Fruit fly (Drosophila melanogaster): Measurements from ENCODE around the gene CG14864.
A peak's percentile ranks its signal among the peaks of the same experiment; 100 is the strongest.

Gene CG14864

dm6 chr3R:15275158-15275623, 6.9 kb upstream of the CG14864 start, which contains the start of the genes Cp190 and CG4338 (continued):
- TF ChIP-seq CG11504 (tag; optimal IDR thresholded peaks at IDR 0.05): peak; percentile 97
- peak; percentile 98 for TF ChIP-seq lmd (GFP tag; IDR thresholded peaks at IDR 0.05)
- peak; percentile 78 for TF ChIP-seq CG15073 (GFP tag; optimal IDR thresholded peaks at IDR 0.05)
- TF ChIP-seq toy (GFP tag; IDR thresholded peaks at IDR 0.05): peak; percentile 89
- peak; percentile 94 for TF ChIP-seq Mad (GFP tag; optimal IDR thresholded peaks at IDR 0.05)
- TF ChIP-seq CG16863 (GFP tag; optimal IDR thresholded peaks at IDR 0.05): peak; percentile 90
- peak; percentile 96 for TF ChIP-seq CG9437 (GFP tag; optimal IDR thresholded peaks at IDR 0.05)
- TF ChIP-seq CG2199 (GFP tag; IDR thresholded peaks at IDR 0.05): peak; percentile 89; the same call in 2 of the 3 replicates
- TF ChIP-seq CG30431 (GFP tag; optimal IDR thresholded peaks at IDR 0.05): peak; percentile 95
- peak; percentile 99 for TF ChIP-seq CG13775 (GFP tag; optimal IDR thresholded peaks at IDR 0.05)
- TF ChIP-seq Trl (optimal IDR thresholded peaks at IDR 0.05): no peak
- peak; percentile 90 for TF ChIP-seq Trl (GFP tag; optimal IDR thresholded peaks at IDR 0.05)
- TF ChIP-seq CG17385 (GFP tag; optimal IDR thresholded peaks at IDR 0.05): peak; percentile 97
- TF ChIP-seq tap (tag; optimal IDR thresholded peaks at IDR 0.05): peak; percentile 98
- peak; percentile 98 for TF ChIP-seq zen (tag; optimal IDR thresholded peaks at IDR 0.05)
- TF ChIP-seq CG16779 (GFP tag; IDR thresholded peaks at IDR 0.05): peak; percentile 88
- TF ChIP-seq dmrt99B (tag; optimal IDR thresholded peaks at IDR 0.05): peak; percentile 98
- peak; percentile 99 for TF ChIP-seq CG33557 (GFP tag; optimal IDR thresholded peaks at IDR 0.05)
- peak; percentile 71 for TF ChIP-seq inv (GFP tag; IDR thresholded peaks at IDR 0.05; ENCODE audit: partially characterized antibody)
- peak; percentile 96 for TF ChIP-seq HLH3B (GFP tag; IDR thresholded peaks at IDR 0.05)
- TF ChIP-seq kah (GFP tag; optimal IDR thresholded peaks at IDR 0.05): peak; percentile 95
- TF ChIP-seq CG8089 (GFP tag; optimal IDR thresholded peaks at IDR 0.05): peak; percentile 83
- peak; percentile 95 for TF ChIP-seq wdn (GFP tag; IDR thresholded peaks at IDR 0.05)
- TF ChIP-seq CG12071 (GFP tag; optimal IDR thresholded peaks at IDR 0.05): peak; percentile 93
- peak; percentile 96 for TF ChIP-seq danr (GFP tag; IDR thresholded peaks at IDR 0.05)
- peak; percentile 97 for TF ChIP-seq mirr (GFP tag; optimal IDR thresholded peaks at IDR 0.05)
- TF ChIP-seq E2f2 (GFP tag; IDR thresholded peaks at IDR 0.05): peak; percentile 85
- peak; percentile 87 for TF ChIP-seq MTF-1 (GFP tag; optimal IDR thresholded peaks at IDR 0.05; ENCODE audit: borderline replicate concordance)
- peak; percentile 96 for TF ChIP-seq CG6765 (GFP tag; optimal IDR thresholded peaks at IDR 0.05)
- TF ChIP-seq CG3726 (GFP tag; IDR thresholded peaks at IDR 0.05): peak; percentile 96
- peak; percentile 88 for TF ChIP-seq Deaf1 (tag; optimal IDR thresholded peaks at IDR 0.05)
- TF ChIP-seq H15 (GFP tag; IDR thresholded peaks at IDR 0.05): peak; percentile 87
- TF ChIP-seq CG17829 (tag; optimal IDR thresholded peaks at IDR 0.05): peak; percentile 99
- peak; percentile 99 for TF ChIP-seq CG2712 (tag; optimal IDR thresholded peaks at IDR 0.05)
- TF ChIP-seq TFAM (GFP tag; optimal IDR thresholded peaks at IDR 0.05): peak; percentile 86
- TF ChIP-seq CG4617 (GFP tag; optimal IDR thresholded peaks at IDR 0.05; ENCODE audit: borderline replicate concordance): peak; percentile 98
- peak; percentile 99 for TF ChIP-seq sqz (GFP tag; optimal IDR thresholded peaks at IDR 0.05)
- peak; percentile 98 for TF ChIP-seq Dbx (GFP tag; IDR thresholded peaks at IDR 0.05)
- peak; percentile 89 for TF ChIP-seq Sin3A (optimal IDR thresholded peaks at IDR 0.05)
- peak; percentile 99 for TF ChIP-seq CG2116 (GFP tag; optimal IDR thresholded peaks at IDR 0.05)
- peak; percentile 83 for TF ChIP-seq pnt (GFP tag; optimal IDR thresholded peaks at IDR 0.05)
- TF ChIP-seq CrebB (tag; optimal IDR thresholded peaks at IDR 0.05): peak; percentile 98
- peak; percentile 96 for TF ChIP-seq CG11093 (GFP tag; IDR thresholded peaks at IDR 0.05)
- peak; percentile 97 for TF ChIP-seq CG11695 (GFP tag; IDR thresholded peaks at IDR 0.05)
- TF ChIP-seq Hr39 (optimal IDR thresholded peaks at IDR 0.05): no peak
- peak; percentile 81 for TF ChIP-seq knrl (GFP tag; IDR thresholded peaks at IDR 0.05; ENCODE audit: partially characterized antibody)
- TF ChIP-seq CG43689 (GFP tag; IDR thresholded peaks at IDR 0.05): peak; percentile 85; the same call in 1 of the 2 replicates
- TF ChIP-seq Oli (tag; optimal IDR thresholded peaks at IDR 0.05): peak; percentile 98
- TF ChIP-seq ERR (GFP tag; optimal IDR thresholded peaks at IDR 0.05): peak; percentile 67
- TF ChIP-seq CG3838 (GFP tag; optimal IDR thresholded peaks at IDR 0.05): peak; percentile 93
- peak; percentile 100 for TF ChIP-seq phol (tag; optimal IDR thresholded peaks at IDR 0.05)
- TF ChIP-seq CG5953 (GFP tag; IDR thresholded peaks at IDR 0.05): peak; percentile 89

Data from whole organism, embryonic.